Worm (Caenorhabditis elegans) whole organism, midembryonic: ENCODE data around the gene ins-14.

Source experiments
- T22C8.4 ChIP-seq: fragments of 200-800 bp; sonication (Bioruptor generic); IDR thresholded peaks from 2 replicates; pipeline ENCODE4 v1.3.6; 2022; ENCODE audit warnings: missing genetic modification characterization, missing compliant biosample characterization
- flt-1 ChIP-seq: fragments of 200-800 bp; sonication (Bioruptor generic); IDR thresholded peaks from 2 replicates; pipeline ENCODE4 v1.3.6; 2022; ENCODE audit warnings: missing genetic modification characterization, missing compliant biosample characterization
- klf-2 ChIP-seq: fragments of 200-800 bp; sonication (Bioruptor generic); conservative IDR thresholded peaks from 2 replicates; pipeline ENCODE4 v1.3.6; 2022; ENCODE audit warnings: missing genetic modification reagents, missing genetic modification characterization, missing compliant biosample characterization
- med-1 ChIP-seq: sonication (generic microtip); optimal IDR thresholded peaks from 2 replicates; lab custom pipeline; 2017; ENCODE audit warnings: missing genetic modification characterization, mild to moderate bottlenecking, missing compliant biosample characterization, antibody characterized with exemption, missing genetic modification reagents; ENCODE audit not compliant: insufficient read depth
- ztf-29 ChIP-seq: fragments of 200-800 bp; sonication (Bioruptor generic); IDR thresholded peaks from 2 replicates; pipeline ENCODE4 v1.3.6; 2022; ENCODE audit warnings: missing genetic modification reagents, missing genetic modification characterization, missing compliant biosample characterization

DNA sequence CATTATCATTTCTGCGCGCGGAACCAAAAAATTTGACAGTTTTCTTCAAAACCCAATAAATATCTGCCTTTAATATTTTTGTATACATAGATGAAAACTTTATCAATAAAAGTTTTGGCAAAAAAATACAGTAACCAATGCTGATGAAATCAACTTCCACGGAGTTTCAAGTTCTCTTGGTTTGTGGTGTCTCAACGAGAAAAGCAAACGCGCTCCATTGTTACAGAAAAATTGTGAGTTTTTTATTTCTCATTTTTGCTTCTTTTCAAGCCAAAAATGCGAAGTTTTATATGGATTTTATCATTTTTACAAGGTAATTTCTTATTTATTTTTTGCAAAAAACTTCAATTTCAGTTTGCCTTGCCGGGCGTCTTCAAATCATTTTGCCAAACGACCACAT lies 10.9 kb downstream of the ins-14 start, which contains the start of gene T14B4.3:
- TF ChIP-seq med-1 (GFP tag; lab: Kevin White, UChicago) (no peak), flt-1 (GFP tag; lab: Robert Waterston, UW) (no peak), ztf-29 (GFP tag; lab: Robert Waterston, UW) (no peak), T22C8.4 (no peak), klf-2 (GFP tag; lab: Robert Waterston, UW) (no peak)
